Fruit fly (Drosophila melanogaster) whole organism, wandering third instar larva: ENCODE results near the gene CG14324.

Experiments used
- Hr78 ChIP-seq: fragments of >200 bp; optimal IDR thresholded peaks from 2 replicates; lab custom pipeline; 2017; ENCODE audit warnings: missing biosample characterization, missing genetic modification characterization
- brk ChIP-seq: fragments of 200-800 bp; sonication (Bioruptor generic); optimal IDR thresholded peaks from 2 replicates; lab custom pipeline; 2016; ENCODE audit warnings: missing biosample characterization, mild to moderate bottlenecking, missing genetic modification characterization

DNA sequence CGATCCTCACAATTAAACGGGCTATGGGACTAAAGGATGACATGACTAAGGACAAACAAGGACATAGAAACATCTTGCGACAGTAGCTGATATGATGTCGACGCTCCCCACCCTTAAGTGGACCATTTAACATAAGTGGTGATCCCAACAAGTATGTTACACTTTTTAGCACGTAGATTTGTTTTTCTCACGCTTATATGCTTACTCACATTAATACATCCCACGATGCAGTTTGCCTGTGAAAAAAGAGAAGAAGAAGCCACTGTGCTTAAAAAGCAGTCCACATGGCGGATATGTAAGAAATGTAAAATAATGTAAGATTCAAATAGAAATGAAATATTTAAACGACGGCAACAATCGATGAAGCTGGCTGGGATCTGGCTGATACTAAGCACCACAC is 3.5 kb downstream of the CG14324 start:
- no peak for TF ChIP-seq brk
- TF ChIP-seq Hr78 (GFP tag; lab: Kevin White, UChicago) = no peak
